Fruit fly (Drosophila melanogaster) whole organism, adult: ENCODE data around the gene CG5004.

Experiments used
- CG11617 ChIP-seq: fragments of 200-800 bp; sonication (Bioruptor generic); optimal IDR thresholded peaks from 2 replicates; lab custom pipeline; 2017; ENCODE audit warnings: mild to moderate bottlenecking, missing biosample characterization, missing genetic modification reagents, missing genetic modification characterization
- CG12768 ChIP-seq: fragments of 200-800 bp; sonication (Bioruptor generic); optimal IDR thresholded peaks from 2 replicates; lab custom pipeline; 2017; ENCODE audit warnings: missing biosample characterization, missing genetic modification characterization, mild to moderate bottlenecking, moderate library complexity, missing genetic modification reagents
- CG14711 ChIP-seq: fragments of 200-800 bp; sonication (Bioruptor generic); optimal IDR thresholded peaks from 2 replicates; lab custom pipeline; 2018; ENCODE audit warnings: missing biosample characterization, mild to moderate bottlenecking, missing genetic modification characterization, moderate library complexity
- CG1620 ChIP-seq: fragments of 200-800 bp; sonication (Bioruptor generic); optimal IDR thresholded peaks from 2 replicates; lab custom pipeline; 2016; ENCODE audit warnings: missing biosample characterization, missing genetic modification characterization
- CG33017 ChIP-seq: fragments of 200-800 bp; sonication (Bioruptor generic); optimal IDR thresholded peaks from 2 replicates; lab custom pipeline; 2018; ENCODE audit warnings: missing biosample characterization, mild to moderate bottlenecking, missing genetic modification characterization, moderate library complexity
- CG5204 ChIP-seq: fragments of 200-800 bp; sonication (Bioruptor generic); optimal IDR thresholded peaks from 2 replicates; lab custom pipeline; 2016; ENCODE audit warnings: missing biosample characterization, missing genetic modification characterization
- CG7045 ChIP-seq: fragments of 200-800 bp; sonication (Bioruptor generic); optimal IDR thresholded peaks from 2 replicates; lab custom pipeline; 2017; ENCODE audit warnings: missing biosample characterization, mild to moderate bottlenecking, missing genetic modification characterization
- CG7101 ChIP-seq: fragments of 200-800 bp; sonication (Bioruptor generic); optimal IDR thresholded peaks from 2 replicates; lab custom pipeline; 2018; ENCODE audit warnings: missing biosample characterization, mild to moderate bottlenecking, missing genetic modification characterization, moderate library complexity
- Clk ChIP-seq: fragments of 200-800 bp; sonication (Bioruptor generic); optimal IDR thresholded peaks from 2 replicates; lab custom pipeline; 2017; ENCODE audit warnings: missing biosample characterization, missing genetic modification characterization
- Crg-1 ChIP-seq: fragments of 200-800 bp; sonication (Bioruptor generic); optimal IDR thresholded peaks from 2 replicates; lab custom pipeline; 2016; ENCODE audit warnings: missing biosample characterization, missing genetic modification characterization
- Hr96 ChIP-seq: fragments of 200-800 bp; sonication (Bioruptor generic); optimal IDR thresholded peaks from 2 replicates; lab custom pipeline; 2016; ENCODE audit warnings: missing biosample characterization, missing genetic modification characterization
- Mnt ChIP-seq: fragments of 200-800 bp; sonication (Bioruptor generic); optimal IDR thresholded peaks from 2 replicates; lab custom pipeline; 2016; ENCODE audit warnings: missing biosample characterization, mild to moderate bottlenecking, missing genetic modification characterization
- bab1 ChIP-seq: fragments of 200-800 bp; sonication (Bioruptor generic); optimal IDR thresholded peaks from 3 replicates; lab custom pipeline; 2019; ENCODE audit warnings: missing biosample characterization, mild to moderate bottlenecking, missing genetic modification characterization, moderate library complexity
- cic ChIP-seq: fragments of 200-800 bp; sonication (Bioruptor generic); optimal IDR thresholded peaks from 2 replicates; lab custom pipeline; 2017; ENCODE audit warnings: missing biosample characterization, mild to moderate bottlenecking, missing genetic modification characterization, moderate library complexity
- cnc ChIP-seq, 2 experiments: fragments of >200 bp; optimal IDR thresholded peaks; 2 replicates each; lab custom pipeline; 2017
- kay ChIP-seq: fragments of 200-800 bp; sonication (Bioruptor generic); peaks from one replicate; lab custom pipeline; 2016; ENCODE audit warnings: missing biosample characterization, missing genetic modification characterization, borderline replicate concordance
- ovo ChIP-seq: fragments of 200-800 bp; sonication (Bioruptor generic); optimal IDR thresholded peaks from 2 replicates; lab custom pipeline; 2016; ENCODE audit warnings: missing biosample characterization, missing genetic modification characterization
- pad ChIP-seq: fragments of 200-800 bp; sonication (Bioruptor generic); optimal IDR thresholded peaks from 3 replicates; lab custom pipeline; 2017; ENCODE audit warnings: missing biosample characterization, missing genetic modification characterization, mild to moderate bottlenecking, moderate library complexity, missing genetic modification reagents
- tj ChIP-seq: fragments of 200-800 bp; sonication (Bioruptor generic); optimal IDR thresholded peaks from 3 replicates; lab custom pipeline; 2017; ENCODE audit warnings: missing biosample characterization, mild to moderate bottlenecking, missing genetic modification characterization, moderate library complexity
- toe ChIP-seq: fragments of 200-800 bp; sonication (Bioruptor generic); optimal IDR thresholded peaks from 2 replicates; lab custom pipeline; 2016; ENCODE audit warnings: missing biosample characterization, missing genetic modification characterization

Gene CG5004

DNA sequence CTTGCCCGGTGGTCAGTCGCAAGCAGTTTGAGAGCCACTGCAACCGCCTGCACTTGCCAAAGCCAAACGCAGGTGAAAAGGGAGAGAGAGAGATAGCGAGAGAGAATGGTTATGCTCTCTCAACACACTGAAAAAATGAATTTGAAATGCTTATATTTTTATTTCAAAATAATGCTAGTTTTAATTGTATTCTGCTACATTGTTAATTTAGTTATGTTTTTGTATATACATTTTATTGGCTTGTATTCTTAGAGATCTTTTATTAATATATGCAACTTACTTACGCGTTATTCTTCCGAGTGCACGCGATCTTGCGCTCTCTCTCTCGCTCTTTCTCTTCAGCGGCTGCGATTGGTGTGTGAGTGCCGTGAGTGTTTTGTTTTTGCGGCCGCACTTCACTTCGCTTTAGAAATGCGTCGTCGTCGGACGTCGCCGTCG, 71.1 kb downstream of the CG5004 start:
- TF ChIP-seq CG7101 (peak; percentile 56), CG7045 (peak; percentile 86), cnc (optimal IDR thresholded peaks at IDR 0.05; lab: Kevin White, UChicago) (no peak), Clk (GFP tag; lab: Kevin White, UChicago) (peak; percentile 68), tj (GFP tag; lab: Kevin White, UChicago) (no peak), kay (GFP tag; lab: Kevin White, UChicago) (peak; percentile 77), Crg-1 (GFP tag; lab: Kevin White, UChicago) (no peak), Mnt (GFP tag; lab: Kevin White, UChicago) (no peak), cic (GFP tag; lab: Kevin White, UChicago) (peak; percentile 75), CG11617 (peak; percentile 61), CG33017 (no peak), bab1 (peak; percentile 99), CG5204 (GFP tag; lab: Kevin White, UChicago) (peak; percentile 56), CG1620 (GFP tag; lab: Kevin White, UChicago) (peak; percentile 26), pad (GFP tag; lab: Kevin White, UChicago) (peak; percentile 84), Hr96 (GFP tag; lab: Kevin White, UChicago) (peak; percentile 86), CG12768 (GFP tag; lab: Kevin White, UChicago) (peak; percentile 90), ovo (GFP tag; lab: Kevin White, UChicago) (no peak), CG14711 (tag; lab: Kevin White, UChicago) (peak; percentile 94), toe (GFP tag; lab: Kevin White, UChicago) (peak; percentile 62)

dm6 chrX:17180523-17180922, 73.1 kb downstream of the CG5004 start:
- TF ChIP-seq CG7101 (no peak), CG33017 (no peak), Mnt (GFP tag; lab: Kevin White, UChicago) (no peak)

dm6 chrX:17181264-17182198, 74.1 kb downstream of the CG5004 start:
- no peak for TF ChIP-seq CG7045
- TF ChIP-seq CG12768 (GFP tag; lab: Kevin White, UChicago) = no peak
- peak; percentile 35 for TF ChIP-seq kay (GFP tag; lab: Kevin White, UChicago)
- TF ChIP-seq toe (GFP tag; lab: Kevin White, UChicago) = no peak
- no peak for TF ChIP-seq cnc (optimal IDR thresholded peaks at IDR 0.05; lab: Kevin White, UChicago)
- peak; percentile 6 for TF ChIP-seq CG14711 (tag; lab: Kevin White, UChicago)
- TF ChIP-seq Hr96 (GFP tag; lab: Kevin White, UChicago) = no peak
- TF ChIP-seq Clk (GFP tag; lab: Kevin White, UChicago) = no peak
- no peak for TF ChIP-seq pad (GFP tag; lab: Kevin White, UChicago)
- TF ChIP-seq tj (GFP tag; lab: Kevin White, UChicago) = no peak
- no peak for TF ChIP-seq Crg-1 (GFP tag; lab: Kevin White, UChicago)

- TF ChIP-seq ovo (GFP tag; lab: Kevin White, UChicago) = no peak
- TF ChIP-seq CG11617 = no peak
- no peak for TF ChIP-seq CG7045
- TF ChIP-seq bab1 = no peak
- peak; percentile 47 for TF ChIP-seq CG1620 (GFP tag; lab: Kevin White, UChicago)
- TF ChIP-seq cic (GFP tag; lab: Kevin White, UChicago) = no peak
- TF ChIP-seq Mnt (GFP tag; lab: Kevin White, UChicago) = peak; percentile 16
- TF ChIP-seq Crg-1 (GFP tag; lab: Kevin White, UChicago) = peak; percentile 70
- TF ChIP-seq pad (GFP tag; lab: Kevin White, UChicago) = peak; percentile 0
- peak; percentile 23 for TF ChIP-seq CG14711 (tag; lab: Kevin White, UChicago)
- TF ChIP-seq toe (GFP tag; lab: Kevin White, UChicago) = no peak
- TF ChIP-seq CG33017 = no peak
- TF ChIP-seq Hr96 (GFP tag; lab: Kevin White, UChicago) = no peak
- peak; percentile 43 for TF ChIP-seq CG7101
- no peak for TF ChIP-seq tj (GFP tag; lab: Kevin White, UChicago)
- TF ChIP-seq Clk (GFP tag; lab: Kevin White, UChicago) = no peak
- TF ChIP-seq cnc (optimal IDR thresholded peaks at IDR 0.05; lab: Kevin White, UChicago) = no peak
Measured at dm6 chrX:17183486-17183885, 76.1 kb downstream of the CG5004 start.
